Worm (Caenorhabditis elegans) whole organism, L1 larva: ENCODE data around the gene C55C3.3.
A peak's percentile ranks its signal among the peaks of the same experiment; 100 is the strongest.

Experiments
- C16A3.4 ChIP-seq: fragments of 150-350 bp; optimal IDR thresholded peaks from 2 replicates; lab custom pipeline; 2014; ENCODE audit warnings: missing biosample characterization, missing genetic modification characterization
- C34B4.2 ChIP-seq: sonication (generic microtip); optimal IDR thresholded peaks from 2 replicates; lab custom pipeline; 2017; ENCODE audit warnings: mild to moderate bottlenecking, missing genetic modification characterization, missing compliant biosample characterization
- aha-1 ChIP-seq: fragments of 150-350 bp; optimal IDR thresholded peaks from 2 replicates; lab custom pipeline; 2014; ENCODE audit warnings: missing biosample characterization, missing genetic modification characterization
- alr-1 ChIP-seq: fragments of 200-800 bp; sonication (Bioruptor generic); optimal IDR thresholded peaks from 2 replicates; lab custom pipeline; 2018; ENCODE audit warnings: borderline replicate concordance, mild to moderate bottlenecking, missing genetic modification characterization, missing compliant biosample characterization
- aly-2 ChIP-seq: fragments of 150-350 bp; optimal IDR thresholded peaks from 2 replicates; lab custom pipeline; 2014; ENCODE audit warnings: missing biosample characterization, missing genetic modification characterization
- blmp-1 ChIP-seq: fragments of 150-350 bp; optimal IDR thresholded peaks from 2 replicates; lab custom pipeline; 2014; ENCODE audit warnings: missing biosample characterization, missing genetic modification characterization
- ceh-63 ChIP-seq: fragments of 200-800 bp; sonication (Bioruptor generic); optimal IDR thresholded peaks from 2 replicates; lab custom pipeline; 2018; ENCODE audit warnings: mild to moderate bottlenecking, missing genetic modification characterization, missing compliant biosample characterization
- ceh-8 ChIP-seq: fragments of 200-800 bp; sonication (Bioruptor generic); optimal IDR thresholded peaks from 2 replicates; lab custom pipeline; 2018; ENCODE audit warnings: mild to moderate bottlenecking, missing genetic modification characterization, moderate library complexity, missing compliant biosample characterization
- ceh-90 ChIP-seq: sonication (generic microtip); optimal IDR thresholded peaks from 2 replicates; lab custom pipeline; 2016; ENCODE audit warnings: missing genetic modification characterization, missing compliant biosample characterization
- dpl-1 ChIP-seq, 3 experiments: fragments of 150-350 bp in 2 of 3; sonication (generic microtip) in 1 of 3; optimal IDR thresholded peaks; 2 replicates each; lab custom pipeline; 2014 to 2017; ENCODE audit warnings: missing biosample characterization in 3 of 3, missing genetic modification characterization in 3 of 3, missing genetic modification reagents in 3 of 3
- efl-1 ChIP-seq, 4 experiments: fragments of 150-350 bp; optimal IDR thresholded peaks in 3 of 4; peaks in 1 of 4; 1 replicate in 1 of 4; 2 replicates in 3 of 4; lab custom pipeline; 2014; ENCODE audit warnings: missing biosample characterization in 2 of 4, missing genetic modification characterization in 2 of 4, missing genetic modification reagents in 2 of 4
- efl-3 ChIP-seq: fragments of 200-800 bp; sonication (Bioruptor generic); optimal IDR thresholded peaks from 2 replicates; lab custom pipeline; 2018; ENCODE audit warnings: mild to moderate bottlenecking, missing genetic modification characterization, missing compliant biosample characterization
- egl-13 ChIP-seq: sonication (generic microtip); optimal IDR thresholded peaks from 2 replicates; lab custom pipeline; 2016; ENCODE audit warnings: missing genotype, missing genetic modification reagents, missing genetic modification characterization, missing compliant biosample characterization
- egl-27 ChIP-seq, 2 experiments: fragments of 150-350 bp in 1 of 2; sonication (generic microtip); optimal IDR thresholded peaks; 3 replicates each; lab custom pipeline; 2017 to 2018; ENCODE audit warnings: missing biosample characterization in 2 of 2, missing genetic modification characterization in 2 of 2, missing genetic modification reagents in 2 of 2
- elt-2 ChIP-seq: sonication (generic microtip); optimal IDR thresholded peaks from 2 replicates; lab custom pipeline; 2016; ENCODE audit warnings: missing genetic modification characterization, mild to moderate bottlenecking, inconsistent platforms, missing compliant biosample characterization, missing genetic modification reagents
- fkh-8 ChIP-seq: sonication (generic microtip); optimal IDR thresholded peaks from 2 replicates; lab custom pipeline; 2016; ENCODE audit warnings: mild to moderate bottlenecking, missing genetic modification characterization, missing compliant biosample characterization
- fos-1 ChIP-seq: fragments of 150-350 bp; optimal IDR thresholded peaks from 2 replicates; lab custom pipeline; 2014; ENCODE audit warnings: missing biosample characterization, missing genetic modification characterization
- grh-1 ChIP-seq: fragments of 200-800 bp; sonication (Bioruptor generic); IDR thresholded peaks from 2 replicates; pipeline ENCODE4 v1.3.6; 2022; ENCODE audit warnings: missing genetic modification reagents, missing genetic modification characterization, missing compliant biosample characterization
- hpl-2 ChIP-seq: fragments of 150-350 bp; optimal IDR thresholded peaks from 2 replicates; lab custom pipeline; 2014; ENCODE audit warnings: missing biosample characterization, missing genetic modification reagents, missing genetic modification characterization
- isw-1 ChIP-seq: fragments of 200-800 bp; sonication (Bioruptor generic); IDR thresholded peaks from 2 replicates; pipeline ENCODE4 v1.3.6; 2022; ENCODE audit warnings: missing genetic modification characterization, missing compliant biosample characterization
- jun-1 ChIP-seq: fragments of 150-350 bp; optimal IDR thresholded peaks from 2 replicates; lab custom pipeline; 2014; ENCODE audit warnings: missing biosample characterization, missing genetic modification reagents, missing genetic modification characterization
- lin-13 ChIP-seq: fragments of 150-350 bp; optimal IDR thresholded peaks from 2 replicates; lab custom pipeline; 2014; ENCODE audit warnings: missing biosample characterization, missing genetic modification reagents, missing genetic modification characterization
- lin-35 ChIP-seq, 2 experiments: fragments of 150-350 bp; optimal IDR thresholded peaks; 2 replicates each; lab custom pipeline; 2014; ENCODE audit warnings: missing biosample characterization in 2 of 2, missing genetic modification characterization in 2 of 2, missing genetic modification reagents in 2 of 2
- lir-3 ChIP-seq: sonication (generic microtip); optimal IDR thresholded peaks from 2 replicates; lab custom pipeline; 2016; ENCODE audit warnings: mild to moderate bottlenecking, missing genetic modification characterization, moderate library complexity, missing compliant biosample characterization; ENCODE audit not compliant: poor library complexity
- mab-9 ChIP-seq: fragments of 200-800 bp; sonication (Bioruptor generic); IDR thresholded peaks from 2 replicates; pipeline ENCODE4 v1.3.6; 2022; ENCODE audit warnings: missing genetic modification reagents, missing genetic modification characterization, missing compliant biosample characterization
- mdl-1 ChIP-seq, 2 experiments: fragments of 150-350 bp; optimal IDR thresholded peaks; 2 replicates each; lab custom pipeline; 2014 to 2017; ENCODE audit warnings: missing biosample characterization in 2 of 2, missing genetic modification characterization in 2 of 2, inconsistent platforms in 1 of 2
- mef-2 ChIP-seq: fragments of 150-350 bp; optimal IDR thresholded peaks from 2 replicates; lab custom pipeline; 2014; ENCODE audit warnings: missing biosample characterization, missing genetic modification characterization
- mep-1 ChIP-seq: fragments of 150-350 bp; optimal IDR thresholded peaks from 2 replicates; lab custom pipeline; 2014; ENCODE audit warnings: missing biosample characterization, missing genetic modification characterization
- nhr-11 ChIP-seq: fragments of 150-350 bp; optimal IDR thresholded peaks from 2 replicates; lab custom pipeline; 2014; ENCODE audit warnings: missing biosample characterization, missing genetic modification characterization
- nhr-12 ChIP-seq: sonication (generic microtip); optimal IDR thresholded peaks from 2 replicates; lab custom pipeline; 2017; ENCODE audit warnings: missing biosample characterization, missing genetic modification characterization
- nhr-20 ChIP-seq: sonication (generic microtip); optimal IDR thresholded peaks from 2 replicates; lab custom pipeline; 2016; ENCODE audit warnings: mild to moderate bottlenecking, missing genetic modification characterization, missing compliant biosample characterization
- nhr-237 ChIP-seq: fragments of 150-350 bp; optimal IDR thresholded peaks from 2 replicates; lab custom pipeline; 2014; ENCODE audit warnings: missing biosample characterization, missing genetic modification characterization
- nhr-28 ChIP-seq: fragments of 150-350 bp; optimal IDR thresholded peaks from 2 replicates; lab custom pipeline; 2014; ENCODE audit warnings: missing biosample characterization, missing genetic modification characterization
- nhr-47 ChIP-seq: sonication (generic microtip); optimal IDR thresholded peaks from 2 replicates; lab custom pipeline; 2016; ENCODE audit warnings: mild to moderate bottlenecking, missing genetic modification characterization, moderate library complexity, missing compliant biosample characterization
- nhr-77 ChIP-seq: fragments of 150-350 bp; optimal IDR thresholded peaks from 2 replicates; lab custom pipeline; 2014; ENCODE audit warnings: missing biosample characterization, missing genetic modification characterization
- nhr-84 ChIP-seq: sonication (generic microtip); optimal IDR thresholded peaks from 2 replicates; lab custom pipeline; 2017; ENCODE audit warnings: missing biosample characterization, missing genetic modification characterization
- nhr-85 ChIP-seq: sonication (generic microtip); peaks from one replicate; lab custom pipeline; 2016; ENCODE audit warnings: missing genetic modification characterization, inconsistent platforms, missing compliant biosample characterization
- snu-23 ChIP-seq: sonication (generic microtip); optimal IDR thresholded peaks from 2 replicates; lab custom pipeline; 2016; ENCODE audit warnings: missing genetic modification characterization, missing compliant biosample characterization
- sptf-1 ChIP-seq: fragments of 150-350 bp; optimal IDR thresholded peaks from 2 replicates; lab custom pipeline; 2014; ENCODE audit warnings: missing biosample characterization, missing genetic modification characterization
- sup-37 ChIP-seq: fragments of 200-800 bp; sonication (Bioruptor generic); optimal IDR thresholded peaks from 2 replicates; lab custom pipeline; 2018; ENCODE audit warnings: mild to moderate bottlenecking, missing genetic modification characterization, missing compliant biosample characterization
- swsn-7 ChIP-seq: sonication (generic microtip); optimal IDR thresholded peaks from 2 replicates; lab custom pipeline; 2016; ENCODE audit warnings: missing genetic modification characterization, missing compliant biosample characterization
- unc-30 ChIP-seq: sonication (generic microtip); optimal IDR thresholded peaks from 2 replicates; lab custom pipeline; 2017; ENCODE audit warnings: missing biosample characterization, missing genetic modification characterization
- unc-62 ChIP-seq: fragments of 150-350 bp; optimal IDR thresholded peaks from 2 replicates; lab custom pipeline; 2014; ENCODE audit warnings: missing biosample characterization, missing genetic modification reagents, missing genetic modification characterization
- unc-86 ChIP-seq: sonication (generic microtip); optimal IDR thresholded peaks from 2 replicates; lab custom pipeline; 2016; ENCODE audit warnings: missing genetic modification characterization, missing compliant biosample characterization
- xbp-1 ChIP-seq: sonication (generic microtip); optimal IDR thresholded peaks from 2 replicates; lab custom pipeline; 2016; ENCODE audit warnings: missing genetic modification characterization, missing compliant biosample characterization

C55C3.3 gene

ce11 chrIV:5685014-5685413, at the start of gene C55C3.3:
Gene C55C3.3 (plus strand): TSS chrIV:5685287.
- TF ChIP-seq sptf-1 (tag; lab: Kevin White, UChicago), result no peak
- no peak for TF ChIP-seq mab-9 (GFP tag; lab: Robert Waterston, UW)
- no peak for TF ChIP-seq nhr-28 (tag; lab: Kevin White, UChicago)
- TF ChIP-seq aly-2, result no peak
- TF ChIP-seq unc-86 (tag; lab: Kevin White, UChicago), result no peak
- no peak for TF ChIP-seq grh-1 (GFP tag; lab: Robert Waterston, UW)
- no peak for TF ChIP-seq egl-13

DNA sequence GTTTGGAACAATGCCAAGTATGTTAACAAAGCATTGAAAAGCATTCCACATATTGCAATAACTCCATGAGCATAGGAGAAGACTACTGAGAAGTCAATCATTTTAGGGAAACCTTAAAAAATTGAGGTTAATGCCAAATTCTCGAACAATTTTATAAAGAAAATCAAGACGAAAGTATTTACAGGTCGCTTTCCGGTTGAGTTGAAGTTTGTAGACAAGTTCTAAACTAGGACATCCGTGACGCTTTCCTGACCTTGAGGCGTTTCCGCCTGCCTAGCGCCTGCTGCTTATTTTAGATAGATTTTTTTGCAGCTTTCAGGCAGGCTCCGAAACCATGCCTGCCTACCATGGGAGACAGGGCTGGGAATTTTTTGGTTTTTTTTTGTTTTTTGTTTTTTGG, 49.5 kb upstream of the C55C3.3 start, which contains the start of gene srd-13:
Gene srd-13 (minus strand): TSS at position 101 of the 400 bp plus-strand sequence.
- no peak for TF ChIP-seq ceh-63 (GFP tag; lab: Kevin White, UChicago)
- TF ChIP-seq snu-23 (GFP tag; lab: Kevin White, UChicago), result no peak
- no peak for TF ChIP-seq mep-1 (tag; lab: Kevin White, UChicago)
- TF ChIP-seq ceh-8, result no peak
- no peak for TF ChIP-seq ceh-90 (tag; lab: Kevin White, UChicago)
- TF ChIP-seq C34B4.2 (tag; lab: Kevin White, UChicago), result no peak
- no peak for TF ChIP-seq elt-2 (tag; lab: Kevin White, UChicago)
- TF ChIP-seq sptf-1 (tag; lab: Kevin White, UChicago), result no peak
- no peak for TF ChIP-seq egl-27 (tag; optimal IDR thresholded peaks at IDR 0.05; lab: Kevin White, UChicago)
- no peak for TF ChIP-seq efl-3
- TF ChIP-seq nhr-77 (tag; lab: Kevin White, UChicago), result no peak
- no peak for TF ChIP-seq fkh-8 (tag; lab: Kevin White, UChicago)
- no peak for TF ChIP-seq isw-1 (GFP tag; lab: Robert Waterston, UW)
- TF ChIP-seq egl-13, result no peak
- no peak for TF ChIP-seq lin-13 (GFP tag; lab: Kevin White, UChicago)
- TF ChIP-seq, all 84 proteins: peak for 0

DNA sequence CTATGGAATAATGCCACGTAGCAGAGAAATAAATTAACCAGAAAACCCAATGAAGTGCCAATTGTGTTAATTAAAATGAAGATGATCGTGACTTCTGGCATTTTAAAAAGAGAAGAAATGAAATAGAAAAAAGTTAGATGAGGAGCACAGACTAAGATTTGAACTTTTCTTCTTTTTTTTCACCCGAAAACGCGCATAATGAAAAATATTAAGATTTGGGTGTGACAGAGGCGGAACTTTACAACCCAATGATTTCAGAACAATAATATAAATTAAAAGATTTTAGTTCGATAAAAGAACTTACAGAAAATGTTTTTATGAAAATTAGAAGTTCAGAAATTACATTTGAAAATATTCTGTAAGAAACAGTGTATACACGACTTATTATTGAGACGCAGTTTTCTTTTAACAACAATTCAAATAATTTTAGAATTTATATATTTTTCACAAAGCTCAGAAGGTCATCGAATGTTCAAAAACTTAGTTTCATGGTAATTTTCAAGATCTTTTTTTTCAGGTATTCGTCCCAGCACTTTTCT, 39.5 kb upstream of the C55C3.3 start, which contains the start of the genes srd-8 and B0547.2:
Gene srd-8 (minus strand): TSS at position 101 of the 539 bp plus-strand sequence.
Gene B0547.2 (plus strand): TSS at position 489 of the 539 bp plus-strand sequence.
- no peak for TF ChIP-seq jun-1 (tag; lab: Kevin White, UChicago)
- TF ChIP-seq fos-1, result no peak
- TF ChIP-seq sptf-1 (tag; lab: Kevin White, UChicago), result no peak
- TF ChIP-seq nhr-47, result no peak
- TF ChIP-seq xbp-1, result no peak
- TF ChIP-seq sup-37 (GFP tag; lab: Kevin White, UChicago), result no peak
- TF ChIP-seq mef-2 (tag; lab: Kevin White, UChicago), result no peak
- no peak for TF ChIP-seq egl-27 (tag; optimal IDR thresholded peaks at IDR 0.05; lab: Kevin White, UChicago)
- TF ChIP-seq lir-3 (tag; lab: Kevin White, UChicago), result no peak
- TF ChIP-seq nhr-28 (tag; lab: Kevin White, UChicago), result no peak
- TF ChIP-seq lin-13 (GFP tag; lab: Kevin White, UChicago), result no peak
- TF ChIP-seq hpl-2 (GFP tag; lab: Kevin White, UChicago), result no peak
- no peak for TF ChIP-seq C34B4.2 (tag; lab: Kevin White, UChicago)

- TF ChIP-seq unc-30 (tag; lab: Kevin White, UChicago) (no peak), nhr-237 (tag; lab: Kevin White, UChicago) (no peak), alr-1 (tag; lab: Kevin White, UChicago) (no peak), unc-62 (no peak), nhr-85 (peak; percentile 56), blmp-1 (peak; percentile 34), swsn-7 (tag; lab: Kevin White, UChicago) (peak; percentile 11), efl-1 (optimal IDR thresholded peaks at IDR 0.05; lab: Kevin White, UChicago) (peak in 1 of 2 experiments; percentile 46), efl-1 (GFP tag; optimal IDR thresholded peaks at IDR 0.05 in 1 of 2; lab: Kevin White, UChicago) (peak; percentile 26 to 27), nhr-11 (tag; lab: Kevin White, UChicago) (no peak), nhr-20 (peak; percentile 33), lin-35 (GFP tag; optimal IDR thresholded peaks at IDR 0.05; lab: Kevin White, UChicago) (peak in 1 of 2 experiments; percentile 18), C16A3.4 (peak; percentile 14), mab-9 (GFP tag; lab: Robert Waterston, UW) (no peak), dpl-1 (GFP tag; optimal IDR thresholded peaks at IDR 0.05; lab: Kevin White, UChicago) (peak in 2 of 3 experiments; percentile 18 to 53), ceh-8 (no peak), elt-2 (tag; lab: Kevin White, UChicago) (no peak), nhr-12 (tag; lab: Kevin White, UChicago) (no peak), mep-1 (tag; lab: Kevin White, UChicago) (no peak), aha-1 (no peak), unc-86 (tag; lab: Kevin White, UChicago) (no peak), nhr-84 (tag; lab: Kevin White, UChicago) (no peak), mdl-1 (tag; optimal IDR thresholded peaks at IDR 0.05; lab: Kevin White, UChicago) (no peak), xbp-1 (peak; percentile 18)
These were observed 36.0 kb upstream of the C55C3.3 start, which contains the start of gene csn-5 for ce11 chrIV:5649073-5649583. Gene csn-5 (plus strand): TSS chrIV:5649533.
